Worm (Caenorhabditis elegans): ENCODE data around the gene nhr-14.

DNA sequence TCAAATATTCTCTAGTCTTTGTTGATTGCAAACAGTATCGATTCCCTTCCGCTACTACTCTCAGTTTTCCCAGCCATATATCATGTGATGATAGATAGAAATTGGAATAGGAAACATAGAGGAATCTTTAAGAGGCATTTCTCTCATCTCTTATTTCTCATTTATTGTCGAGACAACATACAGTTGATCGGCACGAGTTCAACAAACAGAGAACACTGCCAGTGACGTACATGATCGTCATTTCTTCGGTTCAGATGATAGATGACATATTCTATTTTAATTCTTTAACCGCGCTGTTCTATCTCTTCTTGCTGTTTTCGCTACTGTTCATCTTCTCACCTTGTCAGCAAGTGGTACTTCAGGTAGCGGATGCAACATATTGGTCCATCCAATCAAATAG is 836 bp downstream of the nhr-14 start:
- TF ChIP-seq snpc-4 (tag; optimal IDR thresholded peaks at IDR 0.05) = no peak
- peak; percentile 87 for TF ChIP-seq blmp-1 (tag; optimal IDR thresholded peaks at IDR 0.05; ENCODE audit: insufficient read depth)
- peak; percentile 65 for TF ChIP-seq unc-62 (GFP tag; optimal IDR thresholded peaks at IDR 0.05)
- no peak for TF ChIP-seq ztf-11 (tag; optimal IDR thresholded peaks at IDR 0.05)
- TF ChIP-seq nhr-77 (tag; optimal IDR thresholded peaks at IDR 0.05) = no peak
- peak; percentile 62 for TF ChIP-seq fos-1 (tag; optimal IDR thresholded peaks at IDR 0.05)
- no peak for TF ChIP-seq lin-11 (tag; optimal IDR thresholded peaks at IDR 0.05)
- no peak for TF ChIP-seq nhr-23 (tag; optimal IDR thresholded peaks at IDR 0.05)
- TF ChIP-seq nhr-10 (tag; optimal IDR thresholded peaks at IDR 0.05) = no peak
- no peak for TF ChIP-seq nhr-12 (tag; optimal IDR thresholded peaks at IDR 0.05)
- TF ChIP-seq mdl-1 (tag; optimal IDR thresholded peaks at IDR 0.05) = peak; percentile 70 to 78
- TF ChIP-seq elt-1 (tag; optimal IDR thresholded peaks at IDR 0.05) = no peak
- TF ChIP-seq lin-13 (GFP tag; optimal IDR thresholded peaks at IDR 0.05) = no peak
- no peak for TF ChIP-seq ZK546.5 (tag; optimal IDR thresholded peaks at IDR 0.05)
